Worm (Caenorhabditis elegans) whole organism, young adult: ENCODE measurements around the gene F43C11.12.

Source experiments
- F10E7.11 ChIP-seq: sonication (generic microtip); optimal IDR thresholded peaks from 2 replicates; lab custom pipeline; 2017; ENCODE audit warnings: mild to moderate bottlenecking, missing genetic modification characterization, moderate library complexity, missing compliant biosample characterization
- F33H1.4 ChIP-seq: fragments of 200-800 bp; sonication (Bioruptor generic); IDR thresholded peaks from 2 replicates; pipeline ENCODE4 v1.3.6; 2022; ENCODE audit warnings: missing genetic modification reagents, missing genetic modification characterization, missing compliant biosample characterization
- F37B4.10 ChIP-seq: fragments of 200-800 bp; sonication (Bioruptor generic); IDR thresholded peaks from 2 replicates; pipeline ENCODE4 v1.3.6; 2022; ENCODE audit warnings: missing genetic modification characterization, missing compliant biosample characterization
- F57A8.1 ChIP-seq: fragments of 200-800 bp; sonication (Bioruptor generic); optimal IDR thresholded peaks from 2 replicates; lab custom pipeline; 2018; ENCODE audit warnings: mild to moderate bottlenecking, missing genetic modification characterization, moderate library complexity, missing compliant biosample characterization
- T07F8.4 ChIP-seq: sonication (generic microtip); optimal IDR thresholded peaks from 2 replicates; lab custom pipeline; 2016; ENCODE audit warnings: mild to moderate bottlenecking, missing genetic modification characterization, moderate library complexity, missing compliant biosample characterization
- Y79H2A.3 ChIP-seq: fragments of 200-800 bp; sonication (Bioruptor generic); conservative IDR thresholded peaks from 2 replicates; pipeline ENCODE4 v1.3.6; 2022; ENCODE audit warnings: missing genetic modification reagents, missing genetic modification characterization, missing compliant biosample characterization
- ama-1 ChIP-seq, 3 experiments: fragments of 150-350 bp in 1 of 3; sonication (generic microtip) in 2 of 3; optimal IDR thresholded peaks; 2 replicates each; lab custom pipeline; 2014 to 2018; ENCODE audit warnings: missing biosample characterization in 2 of 3, missing genetic modification characterization in 2 of 3, missing genetic modification reagents in 2 of 3
- aptf-2 ChIP-seq: fragments of 200-800 bp; sonication (Bioruptor generic); conservative IDR thresholded peaks from 2 replicates; pipeline ENCODE4 v1.3.6; 2022; ENCODE audit warnings: missing genetic modification reagents, missing genetic modification characterization, missing compliant biosample characterization
- attf-6 ChIP-seq: fragments of 200-800 bp; sonication (Bioruptor generic); IDR thresholded peaks from 2 replicates; pipeline ENCODE4 v1.3.6; 2022; ENCODE audit warnings: missing genetic modification reagents, missing genetic modification characterization, missing compliant biosample characterization
- bed-1 ChIP-seq: fragments of 200-800 bp; sonication (Bioruptor generic); IDR thresholded peaks from 2 replicates; pipeline ENCODE4 v1.3.6; 2022; ENCODE audit warnings: missing genetic modification reagents, missing genetic modification characterization, missing compliant biosample characterization
- ceh-91 ChIP-seq: fragments of 200-800 bp; sonication (Bioruptor generic); IDR thresholded peaks from 2 replicates; pipeline ENCODE4 v1.3.6; 2022; ENCODE audit warnings: missing genetic modification reagents, missing genetic modification characterization, missing compliant biosample characterization
- die-1 ChIP-seq: sonication (generic microtip); optimal IDR thresholded peaks from 2 replicates; lab custom pipeline; 2016; ENCODE audit warnings: missing genotype, mild to moderate bottlenecking, missing genetic modification characterization, missing compliant biosample characterization
- egl-18 ChIP-seq: fragments of 200-800 bp; sonication (Bioruptor generic); IDR thresholded peaks from 2 replicates; pipeline ENCODE4 v1.3.6; 2022; ENCODE audit warnings: missing genetic modification reagents, missing genetic modification characterization, missing compliant biosample characterization
- egrh-3 ChIP-seq: fragments of 200-800 bp; sonication (Bioruptor generic); IDR thresholded peaks from 2 replicates; pipeline ENCODE4 v1.3.6; 2022; ENCODE audit warnings: missing genetic modification reagents, missing genetic modification characterization, missing compliant biosample characterization
- hsf-1 ChIP-seq: fragments of 200-800 bp; sonication (Bioruptor generic); IDR thresholded peaks from 2 replicates; pipeline ENCODE4 v1.3.6; 2022; ENCODE audit warnings: missing genetic modification reagents, missing genetic modification characterization, missing compliant biosample characterization
- let-607 ChIP-seq, 2 experiments: fragments of 200-800 bp in 1 of 2; sonication (Bioruptor generic) in 1 of 2; sonication (generic microtip) in 1 of 2; optimal IDR thresholded peaks; 2 replicates each; lab custom pipeline; 2016 to 2018; ENCODE audit warnings: mild to moderate bottlenecking in 2 of 2, missing compliant biosample characterization in 2 of 2, missing genetic modification characterization in 2 of 2, moderate library complexity in 2 of 2, missing genotype in 1 of 2
- lin-26 ChIP-seq: fragments of 200-800 bp; sonication (Bioruptor generic); IDR thresholded peaks from 2 replicates; pipeline ENCODE4 v1.3.6; 2022; ENCODE audit warnings: missing genetic modification reagents, missing genetic modification characterization, missing compliant biosample characterization
- lin-35 ChIP-seq, 3 experiments: fragments of 150-350 bp in 2 of 3; sonication (generic microtip) in 1 of 3; optimal IDR thresholded peaks; 2 replicates each; lab custom pipeline; 2014 to 2018; ENCODE audit warnings: missing biosample characterization in 3 of 3, missing genetic modification characterization in 3 of 3, missing genetic modification reagents in 3 of 3
- madf-10 ChIP-seq: sonication (generic microtip); optimal IDR thresholded peaks from 2 replicates; lab custom pipeline; 2016; ENCODE audit warnings: mild to moderate bottlenecking, missing genetic modification characterization, missing compliant biosample characterization
- madf-3 ChIP-seq: fragments of 200-800 bp; sonication (Bioruptor generic); IDR thresholded peaks from 2 replicates; pipeline ENCODE4 v1.3.6; 2022; ENCODE audit warnings: missing genetic modification reagents, missing genetic modification characterization, missing compliant biosample characterization
- nfyb-1 ChIP-seq: fragments of 200-800 bp; sonication (Bioruptor generic); IDR thresholded peaks from 2 replicates; pipeline ENCODE4 v1.3.6; 2022; ENCODE audit warnings: missing genetic modification reagents, missing genetic modification characterization, missing compliant biosample characterization
- nhr-179 ChIP-seq: sonication (generic microtip); optimal IDR thresholded peaks from 2 replicates; lab custom pipeline; 2016; ENCODE audit warnings: mild to moderate bottlenecking, missing genetic modification characterization, missing compliant biosample characterization
- repo-1 ChIP-seq: sonication (generic microtip); optimal IDR thresholded peaks from 2 replicates; lab custom pipeline; 2017; ENCODE audit warnings: mild to moderate bottlenecking, missing genetic modification characterization, missing compliant biosample characterization
- rpc-1 ChIP-seq, 2 experiments: fragments of 150-350 bp in 1 of 2; sonication (generic microtip) in 1 of 2; optimal IDR thresholded peaks; 2 replicates each; lab custom pipeline; 2014 to 2018; ENCODE audit warnings: missing biosample characterization in 1 of 2, missing genetic modification characterization in 1 of 2, missing genetic modification reagents in 1 of 2, missing genotype in 1 of 2
- sdz-38 ChIP-seq: sonication (generic microtip); optimal IDR thresholded peaks from 2 replicates; lab custom pipeline; 2016; ENCODE audit warnings: missing genotype, missing genetic modification characterization, missing compliant biosample characterization
- snpc-1.1 ChIP-seq: sonication (generic microtip); optimal IDR thresholded peaks from 2 replicates; lab custom pipeline; 2017; ENCODE audit warnings: missing genetic modification characterization, mild to moderate bottlenecking, missing compliant biosample characterization, antibody characterized with exemption, moderate library complexity, missing genotype, missing genetic modification reagents; ENCODE audit not compliant: insufficient read depth
- snpc-3.4 ChIP-seq: sonication (generic microtip); optimal IDR thresholded peaks from 2 replicates; lab custom pipeline; 2017; ENCODE audit warnings: missing genetic modification characterization, mild to moderate bottlenecking, missing compliant biosample characterization, antibody characterized with exemption, moderate library complexity, missing genotype, missing genetic modification reagents
- tbx-9 ChIP-seq: sonication (generic microtip); optimal IDR thresholded peaks from 2 replicates; lab custom pipeline; 2016; ENCODE audit warnings: borderline replicate concordance, missing genetic modification characterization, inconsistent platforms, missing compliant biosample characterization
- zfh-2 ChIP-seq: fragments of 200-800 bp; sonication (Bioruptor generic); conservative IDR thresholded peaks from 2 replicates; pipeline ENCODE4 v1.3.6; 2022; ENCODE audit warnings: missing genetic modification reagents, missing genetic modification characterization, missing compliant biosample characterization
- ztf-26 ChIP-seq: sonication (generic microtip); optimal IDR thresholded peaks from 2 replicates; lab custom pipeline; 2017; ENCODE audit warnings: missing genetic modification characterization, missing compliant biosample characterization
- ztf-28 ChIP-seq: fragments of 200-800 bp; sonication (Bioruptor generic); IDR thresholded peaks from 2 replicates; pipeline ENCODE4 v1.3.6; 2022; ENCODE audit warnings: missing genetic modification reagents, missing genetic modification characterization, missing compliant biosample characterization
- ztf-6 ChIP-seq: fragments of 200-800 bp; sonication (Bioruptor generic); IDR thresholded peaks from 2 replicates; pipeline ENCODE4 v1.3.6; 2022; ENCODE audit warnings: missing genetic modification reagents, missing genetic modification characterization, missing compliant biosample characterization

The F43C11.12 gene

ce11 chrII:2378465-2379009, 12.0 kb upstream of the F43C11.12 start (continued):
- TF ChIP-seq repo-1: peak; percentile 76
- TF ChIP-seq zfh-2 (GFP tag; lab: Robert Waterston, UW): no peak
- peak; percentile 41 for TF ChIP-seq madf-10 (tag; lab: Kevin White, UChicago)
- TF ChIP-seq lin-26: no peak

- TF ChIP-seq tbx-9 (tag; lab: Kevin White, UChicago) (no peak), snpc-3.4 (tag; lab: Kevin White, UChicago) (no peak), ama-1 (optimal IDR thresholded peaks at IDR 0.05; lab: Kevin White, UChicago) (no peak), ama-1 (GFP tag; optimal IDR thresholded peaks at IDR 0.05; lab: Kevin White, UChicago) (no peak), egl-18 (GFP tag; lab: Robert Waterston, UW) (no peak), bed-1 (GFP tag; lab: Robert Waterston, UW) (no peak), F37B4.10 (GFP tag; lab: Robert Waterston, UW) (no peak), attf-6 (GFP tag; lab: Robert Waterston, UW) (no peak), rpc-1 (optimal IDR thresholded peaks at IDR 0.05; lab: Kevin White, UChicago) (no peak), rpc-1 (tag; optimal IDR thresholded peaks at IDR 0.05; lab: Kevin White, UChicago) (no peak), ztf-6 (GFP tag; lab: Robert Waterston, UW) (no peak), snpc-1.1 (no peak), F33H1.4 (no peak), lin-35 (GFP tag; optimal IDR thresholded peaks at IDR 0.05; lab: Kevin White, UChicago) (no peak)
These were observed 11.2 kb upstream of the F43C11.12 start, which contains the start of gene F16G10.6 for ce11 chrII:2377751-2378150. Gene F16G10.6, minus strand, starts transcription at chrII:2377851.

DNA sequence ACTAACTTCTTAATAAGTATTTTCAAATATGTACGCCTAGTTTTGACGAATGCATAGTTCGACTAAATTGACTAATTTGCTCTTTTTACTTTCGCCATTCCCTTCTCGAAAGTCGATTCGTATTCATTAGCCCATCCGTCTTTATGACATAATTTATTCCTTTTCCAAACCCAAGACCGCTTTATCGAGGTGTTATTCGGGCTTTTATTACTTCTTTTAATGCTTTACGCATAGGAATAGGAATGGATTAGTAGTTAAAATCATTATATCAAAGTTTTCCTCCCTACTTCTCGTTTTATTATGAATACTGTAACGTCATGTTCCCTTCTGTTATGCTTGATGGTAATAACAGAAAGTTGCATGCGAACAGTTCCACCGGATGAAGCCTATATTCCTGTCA, 8.4 kb upstream of the F43C11.12 start, which contains the start of gene F16G10.2:
TSS of gene F16G10.2 (plus strand) at position 301 of the 400 bp plus-strand sequence.
- TF ChIP-seq nfyb-1 (GFP tag; lab: Robert Waterston, UW) (no peak), aptf-2 (GFP tag; lab: Robert Waterston, UW) (no peak), tbx-9 (tag; lab: Kevin White, UChicago) (no peak)

DNA sequence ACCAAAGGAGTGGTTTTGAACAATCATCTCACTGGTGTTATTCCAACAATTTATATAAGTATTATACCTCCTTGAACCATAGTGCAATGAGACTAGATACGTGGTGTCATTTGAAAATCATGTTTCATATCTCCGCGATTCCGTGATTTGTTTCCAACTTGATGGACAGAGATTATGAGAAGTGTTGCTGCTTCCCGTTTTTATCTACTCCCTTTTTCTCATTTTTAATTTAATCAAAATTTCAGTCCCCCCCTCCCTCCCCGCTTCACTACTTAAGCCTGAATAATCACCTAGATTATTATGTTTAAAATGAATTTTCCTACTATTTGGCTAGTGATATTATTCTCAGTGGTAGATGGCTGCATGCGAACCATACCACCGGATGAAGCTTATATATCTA, 5.6 kb upstream of the F43C11.12 start, which contains the start of gene F16G10.3:
TSS of gene F16G10.3 (plus strand) at position 301 of the 400 bp plus-strand sequence.
- no peak for TF ChIP-seq Y79H2A.3 (GFP tag; lab: Robert Waterston, UW)
- no peak for TF ChIP-seq hsf-1 (GFP tag; lab: Robert Waterston, UW)
- no peak for TF ChIP-seq nhr-179 (tag; lab: Kevin White, UChicago)
- no peak for TF ChIP-seq sdz-38
- no peak for TF ChIP-seq egrh-3 (GFP tag; lab: Robert Waterston, UW)
- no peak for TF ChIP-seq ztf-26
- TF ChIP-seq bed-1 (GFP tag; lab: Robert Waterston, UW): no peak
- no peak for TF ChIP-seq F10E7.11 (tag; lab: Kevin White, UChicago)
- no peak for TF ChIP-seq ztf-28 (GFP tag; lab: Robert Waterston, UW)
- no peak for TF ChIP-seq let-607 (tag; optimal IDR thresholded peaks at IDR 0.05; lab: Kevin White, UChicago)
- TF ChIP-seq T07F8.4 (tag; lab: Kevin White, UChicago): no peak
- TF ChIP-seq die-1 (tag; lab: Kevin White, UChicago): no peak
- no peak for TF ChIP-seq ceh-91 (GFP tag; lab: Robert Waterston, UW)
- TF ChIP-seq F57A8.1 (GFP tag; lab: Kevin White, UChicago): no peak
- no peak for TF ChIP-seq madf-3 (GFP tag; lab: Robert Waterston, UW)
